Fruit fly (Drosophila melanogaster): ENCODE data around the gene HIP.

Gene HIP

dm6 chrX:3778135-3778951, 20.6 kb upstream of the HIP start (continued):
- peak; percentile 39 for TF ChIP-seq corto (GFP tag; optimal IDR thresholded peaks at IDR 0.05)
- peak; percentile 26 for TF ChIP-seq Jarid2 (GFP tag; optimal IDR thresholded peaks at IDR 0.05)
- TF ChIP-seq sens (GFP tag): peak; percentile 7
- peak; percentile 33 for TF ChIP-seq CG12769 (tag; optimal IDR thresholded peaks at IDR 0.05)
- TF ChIP-seq kni (GFP tag; optimal IDR thresholded peaks at IDR 0.05): peak; percentile 57
- 0 out of 2 replicates have a peak, but pooled peaks have one; percentile 28 for TF ChIP-seq sna (GFP tag; IDR thresholded peaks at IDR 0.05; ENCODE audit: partially characterized antibody)
- peak; percentile 60 for TF ChIP-seq nerfin-1 (tag; optimal IDR thresholded peaks at IDR 0.05)
- peak; percentile 21 for TF ChIP-seq zf30C (GFP tag; optimal IDR thresholded peaks at IDR 0.05)
- no peak for TF ChIP-seq CG32532 (GFP tag; IDR thresholded peaks at IDR 0.05)
- no peak for TF ChIP-seq Dfd (GFP tag; optimal IDR thresholded peaks at IDR 0.05)
- TF ChIP-seq Sin3A (optimal IDR thresholded peaks at IDR 0.05): no peak
- peak; percentile 70 for TF ChIP-seq cg (GFP tag; optimal IDR thresholded peaks at IDR 0.05)
- TF ChIP-seq zen2 (GFP tag; IDR thresholded peaks at IDR 0.05; ENCODE audit: partially characterized antibody): peak; percentile 41; the same call in 1 of the 3 replicates
- TF ChIP-seq rib (GFP tag; IDR thresholded peaks at IDR 0.05): peak; percentile 90; the same call in 1 of the 2 replicates
- TF ChIP-seq Dek (tag; optimal IDR thresholded peaks at IDR 0.05): no peak
- peak in 1 of 2 experiments; percentile 59 for TF ChIP-seq bsh (GFP tag; optimal IDR thresholded peaks at IDR 0.05)
- peak; percentile 8 for TF ChIP-seq CG33557 (GFP tag; optimal IDR thresholded peaks at IDR 0.05)
- peak; percentile 27 for TF ChIP-seq psq (GFP tag; optimal IDR thresholded peaks at IDR 0.05)
- no peak for TF ChIP-seq otp (GFP tag; IDR thresholded peaks at IDR 0.05)
- TF ChIP-seq tll (GFP tag; optimal IDR thresholded peaks at IDR 0.05): peak in 1 of 2 experiments; percentile 96
- peak; percentile 74 for TF ChIP-seq pros (GFP tag; optimal IDR thresholded peaks at IDR 0.05)
- TF ChIP-seq mirr (GFP tag; optimal IDR thresholded peaks at IDR 0.05): peak; percentile 70
- peak; percentile 95 for TF ChIP-seq chinmo (GFP tag; IDR thresholded peaks at IDR 0.05; ENCODE audit: partially characterized antibody)
- peak; percentile 67 for TF ChIP-seq Drgx (GFP tag; IDR thresholded peaks at IDR 0.05)
- TF ChIP-seq abd-A (tag; optimal IDR thresholded peaks at IDR 0.05): peak; percentile 90
- TF ChIP-seq Adf1 (GFP tag; IDR thresholded peaks at IDR 0.05): peak; percentile 94
- TF ChIP-seq CG2199 (GFP tag; IDR thresholded peaks at IDR 0.05): peak; percentile 68; the same call in 1 of the 3 replicates
- TF ChIP-seq Elba2 (GFP tag; optimal IDR thresholded peaks at IDR 0.05): peak; percentile 51
- TF ChIP-seq CG15479 (GFP tag; optimal IDR thresholded peaks at IDR 0.05): peak; percentile 91
- peak; percentile 10; the same call in 1 of the 3 replicates for TF ChIP-seq Dbx (GFP tag; IDR thresholded peaks at IDR 0.05)
- TF ChIP-seq CG7357 (GFP tag; IDR thresholded peaks at IDR 0.05): no peak
- TF ChIP-seq CG8290 (GFP tag; optimal IDR thresholded peaks at IDR 0.05): no peak
- peak in 1 of 2 experiments; percentile 28 for TF ChIP-seq CG8290 (tag; optimal IDR thresholded peaks at IDR 0.05)
- peak; percentile 37 for TF ChIP-seq CG7745 (tag; optimal IDR thresholded peaks at IDR 0.05)
- no peak for TF ChIP-seq hth (optimal IDR thresholded peaks at IDR 0.05)
- TF ChIP-seq lbe (GFP tag; optimal IDR thresholded peaks at IDR 0.05): peak; percentile 62
- TF ChIP-seq pho (GFP tag; optimal IDR thresholded peaks at IDR 0.05): no peak
- TF ChIP-seq Trl (optimal IDR thresholded peaks at IDR 0.05): peak; percentile 71 to 78
- TF ChIP-seq Trl (GFP tag; optimal IDR thresholded peaks at IDR 0.05): no peak
- TF ChIP-seq Deaf1 (tag; optimal IDR thresholded peaks at IDR 0.05): peak; percentile 99
- no peak for TF ChIP-seq Side (GFP tag; optimal IDR thresholded peaks at IDR 0.05)
- TF ChIP-seq ftz-f1 (GFP tag; optimal IDR thresholded peaks at IDR 0.05): peak; percentile 96
- peak; percentile 59 for TF ChIP-seq CG8924 (tag; optimal IDR thresholded peaks at IDR 0.05)
